Worm (Caenorhabditis elegans) whole organism, midembryonic: ENCODE data around the gene K03B4.1.

Source experiments
- T22C8.4 ChIP-seq: fragments of 200-800 bp; sonication (Bioruptor generic); IDR thresholded peaks from 2 replicates; pipeline ENCODE4 v1.3.6; 2022; ENCODE audit warnings: missing genetic modification characterization, missing compliant biosample characterization
- klf-2 ChIP-seq: fragments of 200-800 bp; sonication (Bioruptor generic); conservative IDR thresholded peaks from 2 replicates; pipeline ENCODE4 v1.3.6; 2022; ENCODE audit warnings: missing genetic modification reagents, missing genetic modification characterization, missing compliant biosample characterization
- med-1 ChIP-seq: sonication (generic microtip); optimal IDR thresholded peaks from 2 replicates; lab custom pipeline; 2017; ENCODE audit warnings: missing genetic modification characterization, mild to moderate bottlenecking, missing compliant biosample characterization, antibody characterized with exemption, missing genetic modification reagents; ENCODE audit not compliant: insufficient read depth
- ref-1 ChIP-seq: fragments of 200-800 bp; sonication (Bioruptor generic); conservative IDR thresholded peaks from 2 replicates; pipeline ENCODE4 v1.3.6; 2022; ENCODE audit warnings: missing genetic modification reagents, missing genetic modification characterization, missing compliant biosample characterization
- tab-1 ChIP-seq: fragments of 200-800 bp; sonication (Bioruptor generic); IDR thresholded peaks from 2 replicates; pipeline ENCODE4 v1.3.6; 2022; ENCODE audit warnings: missing genetic modification characterization, missing compliant biosample characterization
- ztf-23 ChIP-seq: fragments of 200-800 bp; sonication (Bioruptor generic); IDR thresholded peaks from 2 replicates; pipeline ENCODE4 v1.3.6; 2022; ENCODE audit warnings: missing genetic modification reagents, missing genetic modification characterization, missing compliant biosample characterization

DNA sequence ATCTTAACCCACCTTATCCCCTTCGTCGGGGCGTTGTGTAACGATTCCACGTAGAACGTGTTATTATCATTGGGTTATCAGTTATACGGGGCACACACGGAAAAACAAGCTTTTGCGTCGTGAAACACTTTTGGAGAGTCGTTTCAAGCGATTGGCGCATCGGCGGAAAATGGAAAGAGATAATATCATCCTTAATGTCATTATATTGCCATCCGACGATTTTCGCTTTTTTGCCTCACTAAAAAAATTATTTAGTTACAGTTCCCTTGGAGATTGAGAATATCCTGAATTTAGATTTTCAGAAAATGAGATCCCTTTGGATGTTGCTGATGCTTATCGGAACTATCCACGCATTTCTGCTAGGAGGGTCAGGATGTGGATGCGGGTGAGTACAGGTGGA is 40.6 kb upstream of the K03B4.1 start, which contains the start of gene F41F3.8:
- TF ChIP-seq T22C8.4 (GFP tag; lab: Robert Waterston, UW) (no peak), ref-1 (GFP tag; lab: Robert Waterston, UW) (no peak), med-1 (GFP tag; lab: Kevin White, UChicago) (no peak), klf-2 (GFP tag; lab: Robert Waterston, UW) (no peak), ztf-23 (GFP tag; lab: Robert Waterston, UW) (no peak), tab-1 (no peak)
